Worm (Caenorhabditis elegans) whole organism, midembryonic: Measurements from ENCODE around the gene idpp-12.
A peak's percentile ranks its signal among the peaks of the same experiment; 100 is the strongest.

Experiments used
- T22C8.4 ChIP-seq: fragments of 200-800 bp; sonication (Bioruptor generic); IDR thresholded peaks from 2 replicates; pipeline ENCODE4 v1.3.6; 2022; ENCODE audit warnings: missing genetic modification characterization, missing compliant biosample characterization
- cog-1 ChIP-seq: sonication (generic microtip); optimal IDR thresholded peaks from 2 replicates; lab custom pipeline; 2016; ENCODE audit warnings: missing genetic modification characterization, missing compliant biosample characterization
- flt-1 ChIP-seq: fragments of 200-800 bp; sonication (Bioruptor generic); IDR thresholded peaks from 2 replicates; pipeline ENCODE4 v1.3.6; 2022; ENCODE audit warnings: missing genetic modification characterization, missing compliant biosample characterization
- klf-2 ChIP-seq: fragments of 200-800 bp; sonication (Bioruptor generic); conservative IDR thresholded peaks from 2 replicates; pipeline ENCODE4 v1.3.6; 2022; ENCODE audit warnings: missing genetic modification reagents, missing genetic modification characterization, missing compliant biosample characterization
- med-1 ChIP-seq: sonication (generic microtip); optimal IDR thresholded peaks from 2 replicates; lab custom pipeline; 2017; ENCODE audit warnings: missing genetic modification characterization, mild to moderate bottlenecking, missing compliant biosample characterization, antibody characterized with exemption, missing genetic modification reagents; ENCODE audit not compliant: insufficient read depth
- ref-1 ChIP-seq: fragments of 200-800 bp; sonication (Bioruptor generic); conservative IDR thresholded peaks from 2 replicates; pipeline ENCODE4 v1.3.6; 2022; ENCODE audit warnings: missing genetic modification reagents, missing genetic modification characterization, missing compliant biosample characterization
- tab-1 ChIP-seq: fragments of 200-800 bp; sonication (Bioruptor generic); IDR thresholded peaks from 2 replicates; pipeline ENCODE4 v1.3.6; 2022; ENCODE audit warnings: missing genetic modification characterization, missing compliant biosample characterization
- ztf-23 ChIP-seq: fragments of 200-800 bp; sonication (Bioruptor generic); IDR thresholded peaks from 2 replicates; pipeline ENCODE4 v1.3.6; 2022; ENCODE audit warnings: missing genetic modification reagents, missing genetic modification characterization, missing compliant biosample characterization
- ztf-29 ChIP-seq: fragments of 200-800 bp; sonication (Bioruptor generic); IDR thresholded peaks from 2 replicates; pipeline ENCODE4 v1.3.6; 2022; ENCODE audit warnings: missing genetic modification reagents, missing genetic modification characterization, missing compliant biosample characterization

The idpp-12 gene

DNA sequence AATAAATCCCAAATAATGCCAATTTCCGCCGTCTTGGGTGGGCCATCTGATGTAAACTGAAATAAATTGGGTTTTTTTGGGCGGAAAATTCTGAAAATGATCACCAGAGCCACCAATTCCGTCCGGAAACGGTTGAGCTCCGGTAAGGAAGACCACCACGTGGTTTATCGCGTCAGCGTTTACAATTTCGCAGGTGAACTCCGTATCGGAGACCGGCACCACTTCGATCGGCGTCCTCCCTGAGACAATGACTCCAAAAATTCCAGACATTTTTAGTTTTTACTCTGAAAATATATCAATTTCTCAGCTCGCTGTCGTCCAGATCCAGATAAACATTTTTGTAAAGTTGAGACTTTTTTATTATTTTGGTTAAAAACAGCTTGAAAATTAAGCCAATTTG is 32.8 kb downstream of the idpp-12 start, which contains the start of gene F42A6.6:
Gene F42A6.6, minus strand, starts transcription at position 289 of the 400 bp plus-strand sequence.
- TF ChIP-seq ztf-23 (GFP tag; lab: Robert Waterston, UW): 0 out of 2 replicates have a peak, but pooled peaks have one; percentile 26
- no peak for TF ChIP-seq tab-1

DNA sequence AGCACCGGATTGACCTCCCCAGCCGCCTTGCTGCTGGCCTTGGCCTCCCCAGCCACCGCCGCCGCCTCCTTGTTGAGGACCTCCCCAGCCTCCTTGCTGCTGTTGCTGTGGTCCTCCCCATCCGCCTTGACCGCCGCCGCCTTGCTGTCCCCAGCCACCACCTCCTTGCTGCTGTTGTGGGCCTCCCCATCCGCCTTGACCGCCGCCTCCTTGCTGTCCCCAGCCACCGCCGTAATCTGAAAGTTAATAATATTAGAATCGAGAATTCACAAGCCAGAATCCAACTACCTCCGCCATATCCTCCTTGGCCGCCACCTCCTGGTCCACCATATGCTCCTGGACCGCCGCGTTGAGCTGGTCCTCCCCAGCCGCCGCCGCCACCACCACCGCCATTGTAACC is 33.5 kb downstream of the idpp-12 start:
- TF ChIP-seq flt-1 (GFP tag; lab: Robert Waterston, UW) (peak; percentile 74), T22C8.4 (GFP tag; lab: Robert Waterston, UW) (0 out of 2 replicates have a peak, but pooled peaks have one; percentile 25), tab-1 (no peak; the same call in none of the 2 replicates), ztf-29 (GFP tag; lab: Robert Waterston, UW) (no peak), med-1 (no peak), cog-1 (tag; lab: Kevin White, UChicago) (no peak), ztf-23 (GFP tag; lab: Robert Waterston, UW) (peak; percentile 72), ref-1 (GFP tag; lab: Robert Waterston, UW) (peak; percentile 57), klf-2 (GFP tag; lab: Robert Waterston, UW) (no peak)

DNA sequence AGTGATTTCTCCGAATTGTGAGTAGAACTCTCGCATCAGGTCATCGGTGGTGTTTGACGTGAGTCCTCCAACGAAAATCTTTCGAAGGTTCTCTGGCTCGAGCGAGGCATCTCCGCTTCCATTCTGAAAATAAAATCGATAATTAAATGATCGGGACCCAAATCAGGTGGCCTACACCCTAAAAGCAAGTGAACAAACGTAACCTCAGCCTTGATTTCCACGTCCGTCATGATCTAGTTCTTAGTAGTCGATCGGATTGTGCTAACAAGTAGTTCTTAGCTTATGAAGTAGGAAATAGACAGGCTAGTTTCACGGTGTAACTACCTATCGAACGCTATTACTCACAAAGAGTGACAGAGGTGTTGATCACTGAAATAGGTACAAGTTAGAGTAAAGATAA is 34.4 kb downstream of the idpp-12 start:
- TF ChIP-seq T22C8.4 (GFP tag; lab: Robert Waterston, UW): peak; percentile 40; the same call in 1 of the 2 replicates
- no peak for TF ChIP-seq klf-2 (GFP tag; lab: Robert Waterston, UW)

DNA sequence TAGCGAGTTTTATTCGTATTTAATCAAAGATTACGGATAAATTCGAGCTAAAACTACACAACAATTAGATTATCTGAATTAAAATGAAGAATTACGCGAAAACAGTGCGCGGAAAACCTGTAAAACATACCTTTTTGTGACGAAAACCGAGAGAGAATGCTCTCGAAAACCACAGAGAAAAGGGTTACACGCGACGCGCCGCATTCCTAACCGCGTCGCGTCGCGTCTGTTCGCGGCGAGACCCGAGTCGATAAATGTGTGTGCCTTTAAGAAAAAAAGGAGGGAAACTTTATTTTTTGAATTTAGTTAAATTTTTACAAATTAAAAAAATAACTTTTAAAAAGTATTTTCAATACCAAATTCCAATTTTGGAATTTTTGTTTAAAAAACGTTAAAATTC is 34.9 kb downstream of the idpp-12 start, which contains the start of gene hrpa-1:
Gene hrpa-1, minus strand, starts transcription at position 192 of the 400 bp plus-strand sequence.
- TF ChIP-seq tab-1 (no peak), ztf-29 (GFP tag; lab: Robert Waterston, UW) (no peak), flt-1 (GFP tag; lab: Robert Waterston, UW) (no peak), klf-2 (GFP tag; lab: Robert Waterston, UW) (no peak), cog-1 (tag; lab: Kevin White, UChicago) (peak; percentile 51), ztf-23 (GFP tag; lab: Robert Waterston, UW) (0 out of 2 replicates have a peak, but pooled peaks have one; percentile 12), med-1 (no peak)

DNA sequence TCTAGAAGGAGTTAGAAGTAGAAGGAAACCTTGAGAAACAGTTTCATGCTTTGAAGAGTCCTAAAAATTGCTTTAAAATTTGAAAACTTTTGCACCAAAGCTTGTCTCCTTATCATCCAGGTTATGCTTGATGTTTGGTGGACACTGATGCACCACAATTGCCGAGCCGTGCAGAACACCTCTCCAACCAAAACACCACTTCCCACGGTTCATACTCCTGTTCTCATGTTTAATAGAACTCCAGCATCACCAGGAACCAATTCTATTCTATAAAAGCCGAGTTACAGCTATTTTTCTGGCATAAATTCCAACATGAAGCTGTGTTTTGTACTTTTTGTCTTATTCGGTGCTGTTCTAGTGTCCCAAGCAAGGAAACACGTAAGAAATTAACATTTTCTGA is 37.4 kb downstream of the idpp-12 start, which contains the start of gene F42A6.2:
Gene F42A6.2, plus strand, starts transcription at position 301 of the 400 bp plus-strand sequence.
- no peak for TF ChIP-seq tab-1
- TF ChIP-seq med-1: no peak
- TF ChIP-seq flt-1 (GFP tag; lab: Robert Waterston, UW): no peak
- no peak for TF ChIP-seq ztf-29 (GFP tag; lab: Robert Waterston, UW)
- TF ChIP-seq T22C8.4 (GFP tag; lab: Robert Waterston, UW): no peak
- TF ChIP-seq cog-1 (tag; lab: Kevin White, UChicago): no peak
- no peak for TF ChIP-seq ztf-23 (GFP tag; lab: Robert Waterston, UW)
- TF ChIP-seq ref-1 (GFP tag; lab: Robert Waterston, UW): no peak
- TF ChIP-seq klf-2 (GFP tag; lab: Robert Waterston, UW): no peak

DNA sequence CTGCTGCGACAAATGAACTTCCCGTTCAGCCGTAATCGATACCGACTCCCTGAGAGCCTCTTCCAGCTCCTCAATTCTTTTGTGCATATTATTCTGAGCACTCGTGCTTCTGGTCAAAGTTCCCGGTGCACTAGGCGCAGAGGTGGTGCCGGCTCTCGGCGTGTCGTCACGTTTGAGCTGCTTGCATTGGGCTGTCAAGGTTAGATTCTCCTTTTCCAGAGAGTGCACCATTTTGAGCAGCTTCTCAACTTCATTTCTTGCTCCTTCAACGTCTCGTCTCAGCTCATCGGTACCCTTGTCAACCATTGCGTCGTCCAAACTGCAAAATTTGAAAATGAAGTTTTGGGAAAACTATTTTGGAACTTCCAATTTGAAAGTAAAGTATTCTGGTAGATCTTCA is 41.7 kb downstream of the idpp-12 start:
- TF ChIP-seq ref-1 (GFP tag; lab: Robert Waterston, UW) (no peak), T22C8.4 (GFP tag; lab: Robert Waterston, UW) (no peak), ztf-29 (GFP tag; lab: Robert Waterston, UW) (no peak), klf-2 (GFP tag; lab: Robert Waterston, UW) (no peak), ztf-23 (GFP tag; lab: Robert Waterston, UW) (no peak), cog-1 (tag; lab: Kevin White, UChicago) (no peak), flt-1 (GFP tag; lab: Robert Waterston, UW) (no peak), tab-1 (no peak), med-1 (no peak)

DNA sequence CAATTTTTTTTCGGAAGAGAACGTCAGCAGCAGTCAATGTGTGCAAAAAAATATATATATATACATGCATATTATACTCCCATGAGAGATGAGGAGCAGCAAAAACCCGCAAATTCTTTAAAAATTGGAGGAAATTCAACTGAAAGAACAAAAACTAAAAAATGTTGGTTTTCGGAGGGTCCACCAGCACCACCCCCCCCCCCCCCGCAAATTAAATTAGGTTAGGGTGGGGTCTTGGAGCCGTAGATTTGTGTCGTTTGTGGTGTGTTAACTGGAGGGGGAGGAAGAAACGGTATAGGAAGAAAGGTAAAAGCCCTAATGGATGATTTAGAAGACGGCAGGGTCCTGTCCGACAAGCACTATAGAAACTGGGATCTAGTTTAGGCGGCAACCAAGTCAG is 44.5 kb downstream of the idpp-12 start:
- TF ChIP-seq T22C8.4 (GFP tag; lab: Robert Waterston, UW) (no peak), tab-1 (no peak), flt-1 (GFP tag; lab: Robert Waterston, UW) (no peak), ztf-29 (GFP tag; lab: Robert Waterston, UW) (no peak), ref-1 (GFP tag; lab: Robert Waterston, UW) (no peak), med-1 (no peak)

DNA sequence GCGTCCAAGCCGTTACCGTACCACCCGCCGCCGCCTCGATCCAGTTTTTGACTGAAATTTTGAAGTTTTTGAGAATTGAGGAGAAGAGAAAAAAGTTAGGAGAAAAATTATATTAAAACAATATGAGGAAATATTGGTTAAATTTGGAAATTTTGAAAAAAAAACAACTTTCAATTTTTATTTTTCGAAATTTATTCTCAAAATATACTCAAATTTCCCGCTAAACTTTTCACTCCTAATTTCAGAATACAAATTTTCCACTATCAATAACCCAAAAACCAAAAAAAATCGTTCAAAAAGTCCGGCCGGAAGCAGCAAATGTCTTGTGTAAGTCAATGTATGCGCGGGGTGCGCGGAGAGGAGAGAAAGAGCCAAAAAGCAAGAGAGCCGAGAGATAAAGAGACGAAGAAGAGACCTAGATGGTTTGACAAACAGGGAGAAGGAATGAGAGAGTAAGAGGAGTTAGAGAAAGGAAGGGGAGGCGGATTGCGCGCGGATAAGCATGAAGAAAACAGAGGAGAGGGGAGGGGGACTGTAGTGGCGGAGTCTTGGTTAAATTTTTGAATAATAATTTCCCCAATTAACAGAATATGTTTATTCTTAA is 46.3 kb downstream of the idpp-12 start, which contains the start of gene elks-1:
Gene elks-1, minus strand, starts transcription at position 51 of the 604 bp plus-strand sequence.
- no peak for TF ChIP-seq ztf-29 (GFP tag; lab: Robert Waterston, UW)
- TF ChIP-seq T22C8.4 (GFP tag; lab: Robert Waterston, UW): no peak
- no peak for TF ChIP-seq cog-1 (tag; lab: Kevin White, UChicago)
- no peak for TF ChIP-seq klf-2 (GFP tag; lab: Robert Waterston, UW)
- TF ChIP-seq ztf-23 (GFP tag; lab: Robert Waterston, UW): no peak
- no peak for TF ChIP-seq flt-1 (GFP tag; lab: Robert Waterston, UW)
- no peak for TF ChIP-seq med-1
- TF ChIP-seq tab-1: no peak
- TF ChIP-seq ref-1 (GFP tag; lab: Robert Waterston, UW): no peak

DNA sequence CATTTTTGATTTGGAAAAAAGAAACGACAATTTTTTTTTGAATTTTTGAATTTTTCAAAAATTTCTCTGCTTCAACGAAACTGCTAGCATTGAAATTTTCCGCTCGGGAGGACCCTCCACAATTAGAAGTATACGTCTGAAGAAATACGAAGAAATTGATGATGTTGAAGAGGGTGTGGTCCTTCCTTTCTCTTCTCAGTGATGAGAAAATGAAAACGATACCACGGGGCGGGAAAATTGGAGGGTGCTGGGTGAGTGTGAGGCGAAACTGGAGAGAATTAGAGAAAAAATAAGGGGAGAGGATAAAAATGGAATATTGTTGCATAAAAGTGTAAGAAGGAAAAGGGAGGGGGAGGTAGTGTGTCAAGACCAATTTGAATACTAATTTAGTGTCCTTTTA is 48.2 kb downstream of the idpp-12 start:
- TF ChIP-seq ztf-23 (GFP tag; lab: Robert Waterston, UW): no peak
- no peak for TF ChIP-seq cog-1 (tag; lab: Kevin White, UChicago)
- no peak for TF ChIP-seq tab-1
